Fruit fly (Drosophila melanogaster) whole organism, prepupa: ENCODE measurements around the gene CG6985.

Experiments
- Blimp-1 ChIP-seq: fragments of 200-800 bp; sonication (Bioruptor generic); optimal IDR thresholded peaks from 3 replicates; lab custom pipeline; 2017; ENCODE audit warnings: missing biosample characterization, missing genetic modification characterization, mild to moderate bottlenecking, moderate library complexity, missing genetic modification reagents
- CG10631 ChIP-seq: fragments of 200-800 bp; sonication (Bioruptor generic); optimal IDR thresholded peaks from 2 replicates; lab custom pipeline; 2016; ENCODE audit warnings: missing biosample characterization, missing genetic modification characterization
- CG11294 ChIP-seq: fragments of 200-800 bp; sonication (Bioruptor generic); IDR thresholded peaks from 2 replicates; pipeline ENCODE4 v1.3.6; 2022; ENCODE audit warnings: missing biosample characterization, missing genetic modification characterization
- CG11902 ChIP-seq: fragments of 200-800 bp; sonication (Bioruptor generic); optimal IDR thresholded peaks from 3 replicates; lab custom pipeline; 2016; ENCODE audit warnings: missing biosample characterization, missing genetic modification characterization
- CG3032 ChIP-seq: fragments of 200-800 bp; optimal IDR thresholded peaks from 2 replicates; lab custom pipeline; 2019; ENCODE audit warnings: missing biosample characterization, mild to moderate bottlenecking, missing genetic modification characterization, moderate library complexity
- CG31627 ChIP-seq: fragments of 200-800 bp; sonication (Bioruptor generic); optimal IDR thresholded peaks from 3 replicates; lab custom pipeline; 2016; ENCODE audit warnings: missing biosample characterization, missing genetic modification characterization
- CG3919 ChIP-seq: fragments of 200-800 bp; sonication (Bioruptor generic); optimal IDR thresholded peaks from 3 replicates; lab custom pipeline; 2016; ENCODE audit warnings: missing biosample characterization, missing genetic modification characterization
- CG4318 ChIP-seq: fragments of 200-800 bp; sonication (Bioruptor generic); optimal IDR thresholded peaks from 3 replicates; lab custom pipeline; 2017; ENCODE audit warnings: missing biosample characterization, mild to moderate bottlenecking, missing genetic modification characterization
- CG6163 ChIP-seq: fragments of 200-800 bp; sonication (Bioruptor generic); IDR thresholded peaks from 3 replicates; pipeline ENCODE4 v1.3.6; 2022; ENCODE audit warnings: missing biosample characterization, missing genetic modification characterization
- CG6276 ChIP-seq: fragments of 200-800 bp; sonication (Bioruptor generic); optimal IDR thresholded peaks from 2 replicates; lab custom pipeline; 2017; ENCODE audit warnings: missing biosample characterization, mild to moderate bottlenecking, missing genetic modification characterization
- CG6792 ChIP-seq: fragments of 200-800 bp; sonication (Bioruptor generic); optimal IDR thresholded peaks from 3 replicates; lab custom pipeline; 2016; ENCODE audit warnings: missing biosample characterization, missing genetic modification characterization
- CG6808 ChIP-seq: fragments of 200-800 bp; sonication (Bioruptor generic); optimal IDR thresholded peaks from 3 replicates; lab custom pipeline; 2017; ENCODE audit warnings: missing biosample characterization, missing genetic modification characterization, mild to moderate bottlenecking, moderate library complexity, missing genetic modification reagents
- CG6854 ChIP-seq: fragments of 200-800 bp; sonication (Bioruptor generic); optimal IDR thresholded peaks from 2 replicates; lab custom pipeline; 2017; ENCODE audit warnings: missing biosample characterization, mild to moderate bottlenecking, missing genetic modification characterization
- CG7368 ChIP-seq: fragments of 200-800 bp; sonication (Bioruptor generic); optimal IDR thresholded peaks from 3 replicates; lab custom pipeline; 2016; ENCODE audit warnings: missing biosample characterization, missing genetic modification characterization
- CG8119 ChIP-seq: fragments of 200-800 bp; sonication (Bioruptor generic); IDR thresholded peaks from 3 replicates; pipeline ENCODE4 v1.3.6; 2022; ENCODE audit warnings: missing biosample characterization, missing genetic modification characterization
- CG8319 ChIP-seq: fragments of 200-800 bp; sonication (Bioruptor generic); optimal IDR thresholded peaks from 3 replicates; lab custom pipeline; 2016; ENCODE audit warnings: missing biosample characterization, missing genetic modification characterization
- CG8632 ChIP-seq: fragments of 200-800 bp; sonication (Bioruptor generic); optimal IDR thresholded peaks from 3 replicates; lab custom pipeline; 2016; ENCODE audit warnings: missing biosample characterization, missing genetic modification characterization
- CG9139 ChIP-seq: fragments of 200-800 bp; sonication (Bioruptor generic); optimal IDR thresholded peaks from 3 replicates; lab custom pipeline; 2017; ENCODE audit warnings: missing biosample characterization, mild to moderate bottlenecking, missing genetic modification characterization
- Eip75B ChIP-seq: fragments of 200-800 bp; sonication (Bioruptor generic); optimal IDR thresholded peaks from 3 replicates; lab custom pipeline; 2016; ENCODE audit warnings: missing biosample characterization, missing genetic modification characterization
- Eip78C ChIP-seq: fragments of 200-800 bp; sonication (Bioruptor generic); peaks from one replicate; lab custom pipeline; 2016; ENCODE audit warnings: missing biosample characterization, missing genetic modification characterization
- Ets21C ChIP-seq: fragments of 200-800 bp; sonication (Bioruptor generic); optimal IDR thresholded peaks from 3 replicates; lab custom pipeline; 2016; ENCODE audit warnings: missing biosample characterization, missing genetic modification characterization
- Ets96B ChIP-seq: fragments of 200-800 bp; optimal IDR thresholded peaks from 2 replicates; lab custom pipeline; 2019; ENCODE audit warnings: missing biosample characterization, mild to moderate bottlenecking, missing genetic modification characterization, moderate library complexity
- Gug ChIP-seq: fragments of 200-800 bp; sonication (Bioruptor generic); IDR thresholded peaks from 2 replicates; pipeline ENCODE4 v1.3.6; 2022; ENCODE audit warnings: missing biosample characterization, missing genetic modification characterization
- Hr38 ChIP-seq: sonication (Bioruptor generic); optimal IDR thresholded peaks from 2 replicates; lab custom pipeline; 2016; ENCODE audit warnings: missing biosample characterization, missing genetic modification characterization
- Hr39 ChIP-seq: fragments of 200-800 bp; sonication (Bioruptor generic); optimal IDR thresholded peaks from 2 replicates; lab custom pipeline; 2016; ENCODE audit warnings: missing biosample characterization, missing genetic modification characterization
- Hr4 ChIP-seq: fragments of 200-800 bp; sonication (Bioruptor generic); optimal IDR thresholded peaks from 3 replicates; lab custom pipeline; 2016; ENCODE audit warnings: missing biosample characterization, missing genetic modification characterization
- Lpt ChIP-seq: fragments of 200-800 bp; sonication (Bioruptor generic); optimal IDR thresholded peaks from 3 replicates; lab custom pipeline; 2016; ENCODE audit warnings: missing biosample characterization, missing genetic modification characterization
- OdsH ChIP-seq: fragments of 200-800 bp; sonication (Bioruptor generic); optimal IDR thresholded peaks from 3 replicates; lab custom pipeline; 2016; ENCODE audit warnings: missing biosample characterization, missing genetic modification characterization
- Smox ChIP-seq: fragments of 200-800 bp; sonication (Bioruptor generic); optimal IDR thresholded peaks from 3 replicates; lab custom pipeline; 2016; ENCODE audit warnings: missing biosample characterization, missing genetic modification characterization
- Sox102F ChIP-seq: fragments of 200-800 bp; sonication (Bioruptor generic); optimal IDR thresholded peaks from 2 replicates; lab custom pipeline; 2016; ENCODE audit warnings: missing biosample characterization, mild to moderate bottlenecking, missing genetic modification characterization
- Sox15 ChIP-seq: fragments of 200-800 bp; sonication (Bioruptor generic); optimal IDR thresholded peaks from 3 replicates; lab custom pipeline; 2016; ENCODE audit warnings: missing biosample characterization, missing genetic modification characterization
- achi ChIP-seq: fragments of 200-800 bp; sonication (Bioruptor generic); optimal IDR thresholded peaks from 3 replicates; lab custom pipeline; 2016; ENCODE audit warnings: missing biosample characterization, missing genetic modification characterization
- acj6 ChIP-seq: fragments of 200-800 bp; sonication (Bioruptor generic); optimal IDR thresholded peaks from 3 replicates; lab custom pipeline; 2016; ENCODE audit warnings: missing biosample characterization, missing genetic modification characterization
- dac ChIP-seq: fragments of 200-800 bp; sonication (Bioruptor generic); optimal IDR thresholded peaks from 2 replicates; lab custom pipeline; 2017; ENCODE audit warnings: missing biosample characterization, mild to moderate bottlenecking, missing genetic modification characterization
- dsx ChIP-seq: fragments of 200-800 bp; optimal IDR thresholded peaks from 3 replicates; lab custom pipeline; 2019; ENCODE audit warnings: missing biosample characterization, mild to moderate bottlenecking, missing genetic modification characterization, moderate library complexity; ENCODE audit not compliant: poor library complexity, severe bottlenecking
- esn ChIP-seq: fragments of 200-800 bp; sonication (Bioruptor generic); optimal IDR thresholded peaks from 2 replicates; lab custom pipeline; 2016; ENCODE audit warnings: missing biosample characterization, mild to moderate bottlenecking, missing genetic modification characterization, moderate library complexity
- fd59A ChIP-seq: fragments of 200-800 bp; sonication (Bioruptor generic); optimal IDR thresholded peaks from 2 replicates; lab custom pipeline; 2017; ENCODE audit warnings: missing biosample characterization, mild to moderate bottlenecking, missing genetic modification characterization, missing genetic modification reagents
- fd85E ChIP-seq: fragments of 200-800 bp; sonication (Bioruptor generic); optimal IDR thresholded peaks from 3 replicates; lab custom pipeline; 2016; ENCODE audit warnings: missing biosample characterization, missing genetic modification characterization
- net ChIP-seq: fragments of 200-800 bp; sonication (Bioruptor generic); optimal IDR thresholded peaks from 3 replicates; lab custom pipeline; 2016; ENCODE audit warnings: missing biosample characterization, missing genetic modification characterization
- pdm3 ChIP-seq: fragments of 200-800 bp; sonication (Bioruptor generic); optimal IDR thresholded peaks from 3 replicates; lab custom pipeline; 2016; ENCODE audit warnings: missing biosample characterization, missing genetic modification characterization
- salr ChIP-seq, 2 experiments: fragments of 200-800 bp; sonication (Bioruptor generic); optimal IDR thresholded peaks; 3 replicates each; lab custom pipeline; 2016 to 2018; ENCODE audit warnings: missing biosample characterization in 2 of 2, missing genetic modification characterization in 2 of 2, mild to moderate bottlenecking in 1 of 2
- spab ChIP-seq: fragments of 200-800 bp; sonication (Bioruptor generic); optimal IDR thresholded peaks from 2 replicates; lab custom pipeline; 2017; ENCODE audit warnings: missing biosample characterization, mild to moderate bottlenecking, missing genetic modification characterization, missing genetic modification reagents
- ss ChIP-seq, 2 experiments: fragments of 200-800 bp; sonication (Bioruptor generic); optimal IDR thresholded peaks; 2 replicates in 1 of 2; 3 replicates in 1 of 2; lab custom pipeline; 2017 to 2018; ENCODE audit warnings: mild to moderate bottlenecking in 2 of 2, missing biosample characterization in 2 of 2, missing genetic modification characterization in 2 of 2, moderate library complexity in 1 of 2
- svp ChIP-seq: fragments of 200-800 bp; sonication (Bioruptor generic); peaks from one replicate; lab custom pipeline; 2016; ENCODE audit warnings: missing biosample characterization, missing genetic modification characterization
- topi ChIP-seq: fragments of 200-800 bp; sonication (Bioruptor generic); optimal IDR thresholded peaks from 3 replicates; lab custom pipeline; 2016; ENCODE audit warnings: missing biosample characterization, missing genetic modification characterization

CG6985 gene

DNA sequence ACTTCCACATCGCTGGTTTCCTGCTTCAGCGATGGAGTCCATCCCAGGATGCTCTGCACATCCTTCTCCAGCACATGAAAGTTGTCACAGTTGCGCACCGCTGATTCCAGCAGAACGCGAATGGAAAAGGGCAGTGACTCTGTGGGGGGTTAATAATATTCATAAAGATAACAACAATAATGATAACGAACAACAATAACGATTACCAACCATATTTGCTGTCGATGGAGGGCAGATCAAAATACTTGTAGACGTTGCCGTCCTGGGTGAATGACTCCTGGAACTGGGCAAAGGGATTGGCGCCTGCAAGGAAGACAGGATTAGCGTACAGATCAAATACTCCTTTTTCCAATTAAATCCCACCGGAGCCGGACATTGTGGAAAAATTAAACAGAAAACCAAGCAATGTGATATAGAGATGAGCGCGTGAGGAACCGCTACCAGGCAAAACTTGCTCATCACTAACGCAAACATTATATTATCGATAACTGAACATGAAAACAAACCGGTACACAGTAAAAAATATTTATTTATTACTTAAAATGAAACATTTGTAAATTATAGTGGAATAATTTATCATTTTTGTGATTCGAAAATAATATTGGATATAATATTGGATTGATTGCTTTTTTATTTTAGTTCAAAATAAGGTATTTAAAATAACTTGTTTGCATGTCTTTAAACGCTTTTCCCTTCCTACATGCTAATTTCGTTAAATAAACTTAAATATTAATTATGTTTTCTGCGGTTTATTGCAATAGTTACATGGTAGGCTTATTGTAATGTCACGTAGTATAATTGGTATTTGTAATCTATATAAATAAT, 16.6 kb upstream of the CG6985 start, which contains the start of gene Irp-1A (continued):
- TF ChIP-seq CG11294 (GFP tag; lab: Robert Waterston, UW) (peak; percentile 22; the same call in 1 of the 2 replicates), achi (GFP tag; lab: Kevin White, UChicago) (peak; percentile 52), CG6163 (GFP tag; lab: Robert Waterston, UW) (peak; percentile 41; the same call in 1 of the 3 replicates), CG9139 (GFP tag; lab: Kevin White, UChicago) (peak; percentile 18), spab (GFP tag; lab: Kevin White, UChicago) (no peak), Hr38 (GFP tag; lab: Kevin White, UChicago) (no peak), fd85E (GFP tag; lab: Kevin White, UChicago) (peak; percentile 0), topi (GFP tag; lab: Kevin White, UChicago) (peak; percentile 47), Lpt (peak; percentile 54), CG8319 (GFP tag; lab: Kevin White, UChicago) (peak; percentile 2), fd59A (GFP tag; lab: Kevin White, UChicago) (no peak), Hr4 (GFP tag; lab: Kevin White, UChicago) (peak; percentile 54), Gug (peak; percentile 66), acj6 (GFP tag; lab: Kevin White, UChicago) (peak; percentile 51), Ets96B (peak; percentile 80), net (peak; percentile 55), Sox15 (GFP tag; lab: Kevin White, UChicago) (peak; percentile 1), Smox (GFP tag; lab: Kevin White, UChicago) (peak; percentile 62), CG6854 (no peak), pdm3 (peak; percentile 38), CG7368 (GFP tag; lab: Kevin White, UChicago) (peak; percentile 49), Blimp-1 (GFP tag; lab: Kevin White, UChicago) (no peak), ss (GFP tag; optimal IDR thresholded peaks at IDR 0.05; lab: Kevin White, UChicago) (peak in 1 of 2 experiments; percentile 44), salr (GFP tag; optimal IDR thresholded peaks at IDR 0.05; lab: Kevin White, UChicago) (peak in 1 of 2 experiments; percentile 24), Sox102F (GFP tag; lab: Kevin White, UChicago) (peak; percentile 52), esn (GFP tag; lab: Kevin White, UChicago) (peak; percentile 73), Eip78C (GFP tag; lab: Kevin White, UChicago) (peak; percentile 89), OdsH (GFP tag; lab: Kevin White, UChicago) (peak; percentile 71), CG11902 (GFP tag; lab: Kevin White, UChicago) (no peak), CG6792 (GFP tag; lab: Kevin White, UChicago) (peak; percentile 50), Ets21C (no peak), svp (GFP tag; lab: Kevin White, UChicago) (peak; percentile 97), CG6808 (GFP tag; lab: Kevin White, UChicago) (peak; percentile 32)
- TF ChIP-seq, all 60 proteins: peak for 49

DNA sequence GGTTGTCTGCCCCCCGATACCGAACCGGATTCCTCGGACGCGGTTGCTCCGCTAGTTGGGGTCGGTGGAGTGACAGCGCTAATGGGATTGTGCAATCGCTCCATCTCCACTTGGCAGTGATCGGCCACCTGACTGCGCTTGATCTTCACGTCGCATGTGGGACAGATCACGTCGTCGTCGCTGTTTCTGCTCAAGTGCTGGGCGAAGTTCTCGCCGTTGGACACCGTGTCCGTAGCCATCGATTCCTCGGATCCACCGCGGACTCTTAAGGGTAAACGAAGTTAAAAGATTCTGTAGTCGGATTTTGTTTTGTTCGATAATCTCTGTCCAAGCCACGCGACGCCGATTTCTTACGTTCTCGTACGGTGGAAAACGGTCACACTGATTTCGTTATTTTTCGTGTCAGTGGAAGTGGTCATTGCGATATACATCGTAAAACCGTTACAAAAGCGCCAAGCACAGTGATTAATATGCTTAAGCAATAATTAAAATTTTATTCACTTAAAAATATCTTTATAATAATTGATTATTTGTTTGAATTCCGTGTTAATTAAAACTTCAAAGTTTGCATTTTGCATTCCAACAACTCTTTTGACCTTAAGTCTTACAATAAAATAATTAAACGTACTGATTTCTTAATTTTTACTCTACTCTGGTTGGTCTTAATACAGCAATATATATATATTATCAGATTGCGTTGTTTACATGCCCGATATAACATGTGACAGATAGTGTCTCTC, 14.7 kb upstream of the CG6985 start, which contains the start of gene RNF220:
RNF220 (minus strand) TSS at position 384 of the 740 bp plus-strand sequence.
- no peak for TF ChIP-seq spab (GFP tag; lab: Kevin White, UChicago)
- no peak for TF ChIP-seq CG31627 (GFP tag; lab: Kevin White, UChicago)
- peak; percentile 49 for TF ChIP-seq OdsH (GFP tag; lab: Kevin White, UChicago)
- no peak for TF ChIP-seq dac
- TF ChIP-seq net: peak; percentile 50
- no peak for TF ChIP-seq fd59A (GFP tag; lab: Kevin White, UChicago)
- peak; percentile 23 for TF ChIP-seq CG8632 (GFP tag; lab: Kevin White, UChicago)
- no peak for TF ChIP-seq Hr39
- no peak for TF ChIP-seq Gug
- TF ChIP-seq CG10631 (GFP tag; lab: Kevin White, UChicago): no peak
- no peak for TF ChIP-seq Eip75B
- TF ChIP-seq CG4318 (GFP tag; lab: Kevin White, UChicago): peak; percentile 20
- peak in 1 of 2 experiments; percentile 51 for TF ChIP-seq salr (GFP tag; optimal IDR thresholded peaks at IDR 0.05; lab: Kevin White, UChicago)
- no peak for TF ChIP-seq Blimp-1 (GFP tag; lab: Kevin White, UChicago)
- TF ChIP-seq CG8119 (GFP tag; lab: Robert Waterston, UW): peak; percentile 19; the same call in 1 of the 3 replicates
- no peak for TF ChIP-seq ss (GFP tag; optimal IDR thresholded peaks at IDR 0.05; lab: Kevin White, UChicago)
- TF ChIP-seq topi (GFP tag; lab: Kevin White, UChicago): no peak
- TF ChIP-seq CG3032 (tag; lab: Kevin White, UChicago): peak; percentile 15
- TF ChIP-seq CG6276 (GFP tag; lab: Kevin White, UChicago): no peak
- no peak for TF ChIP-seq dsx (GFP tag; lab: Kevin White, UChicago)
- TF ChIP-seq Lpt: no peak
- TF ChIP-seq CG3919 (GFP tag; lab: Kevin White, UChicago): no peak
- peak; percentile 34 for TF ChIP-seq pdm3
- TF ChIP-seq CG6792 (GFP tag; lab: Kevin White, UChicago): no peak
- TF ChIP-seq Hr38 (GFP tag; lab: Kevin White, UChicago): no peak
